Fruit fly (Drosophila melanogaster): ENCODE measurements around the gene Meltrin.

Meltrin gene

DNA sequence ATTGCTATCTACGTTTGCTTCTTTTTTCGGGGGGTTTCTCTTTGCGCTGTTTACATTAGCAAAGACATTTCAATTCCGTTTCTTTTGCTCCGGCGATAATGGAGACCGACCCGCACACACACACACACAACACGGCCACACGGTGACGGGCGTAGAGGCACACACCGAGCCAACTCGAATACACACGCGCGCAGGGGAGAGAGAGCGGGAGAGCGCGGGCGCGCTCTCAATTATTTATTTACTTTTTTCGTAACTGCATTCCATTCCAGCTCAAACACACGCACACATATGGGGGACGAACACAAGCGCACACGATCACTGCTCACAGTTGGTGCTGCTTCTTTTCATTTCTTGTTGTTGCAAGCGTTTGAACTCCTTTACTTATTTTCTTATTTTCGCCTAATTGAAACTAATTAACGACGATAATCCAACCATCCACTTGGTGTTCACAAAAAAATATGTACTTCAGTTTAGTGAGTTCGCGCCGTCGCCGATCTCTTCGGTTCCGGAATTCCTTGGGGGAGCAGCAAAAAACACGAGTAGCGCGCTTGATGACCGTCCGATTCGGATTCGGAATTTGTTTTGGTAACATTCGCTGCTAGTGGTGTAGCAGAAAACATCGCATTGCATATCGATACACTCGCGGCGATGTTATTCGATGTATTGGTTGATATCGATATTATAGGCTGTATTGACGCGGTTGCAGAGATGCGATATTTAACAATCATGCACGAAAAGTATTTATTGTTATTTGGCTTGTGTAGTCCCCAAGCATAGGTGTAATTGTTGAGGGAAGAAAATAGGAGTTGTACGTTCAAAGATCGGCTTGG is 26.8 kb upstream of the Meltrin start, which contains the start of gene kibra (continued):
- TF ChIP-seq CG14050 (GFP tag; IDR thresholded peaks at IDR 0.05) (no peak), Bteb2 (GFP tag; optimal IDR thresholded peaks at IDR 0.05) (peak; percentile 60), CG12769 (tag; optimal IDR thresholded peaks at IDR 0.05) (peak; percentile 85), CG6683 (GFP tag; optimal IDR thresholded peaks at IDR 0.05) (peak; percentile 14), row (GFP tag; IDR thresholded peaks at IDR 0.05) (no peak), MTF-1 (GFP tag; optimal IDR thresholded peaks at IDR 0.05; ENCODE audit: borderline replicate concordance) (peak; percentile 28), cwo (GFP tag; optimal IDR thresholded peaks at IDR 0.05) (peak; percentile 9), zfh1 (GFP tag; IDR thresholded peaks at IDR 0.05) (no peak), CG1647 (GFP tag; optimal IDR thresholded peaks at IDR 0.05) (peak; percentile 74), yki (optimal IDR thresholded peaks at IDR 0.05) (peak; percentile 80), crp (GFP tag; optimal IDR thresholded peaks at IDR 0.05) (no peak), CG4730 (GFP tag; IDR thresholded peaks at IDR 0.05) (no peak), CG30403 (GFP tag; optimal IDR thresholded peaks at IDR 0.05) (peak; percentile 75), H2.0 (GFP tag; IDR thresholded peaks at IDR 0.05) (no peak), CG16779 (GFP tag; IDR thresholded peaks at IDR 0.05) (no peak), CG2202 (tag; optimal IDR thresholded peaks at IDR 0.05) (no peak), Pdp1 (GFP tag; optimal IDR thresholded peaks at IDR 0.05) (peak; percentile 59 to 72), Jarid2 (GFP tag; optimal IDR thresholded peaks at IDR 0.05) (peak; percentile 98), shn (GFP tag; optimal IDR thresholded peaks at IDR 0.05) (peak; percentile 69), CG9876 (GFP tag; optimal IDR thresholded peaks at IDR 0.05) (peak; percentile 32), sug (tag; optimal IDR thresholded peaks at IDR 0.05) (peak; percentile 54), tx (GFP tag; optimal IDR thresholded peaks at IDR 0.05) (peak; percentile 38), slbo (GFP tag; IDR thresholded peaks at IDR 0.05) (no peak), CG17361 (GFP tag; IDR thresholded peaks at IDR 0.05) (no peak), CG8765 (GFP tag; IDR thresholded peaks at IDR 0.05) (no peak), nerfin-1 (tag; optimal IDR thresholded peaks at IDR 0.05) (peak; percentile 75), CG43689 (GFP tag; IDR thresholded peaks at IDR 0.05) (no peak), rib (GFP tag; IDR thresholded peaks at IDR 0.05) (no peak), CG3065 (GFP tag; optimal IDR thresholded peaks at IDR 0.05) (peak; percentile 20), Dad (GFP tag; optimal IDR thresholded peaks at IDR 0.05) (peak; percentile 81), dmrt99B (tag; optimal IDR thresholded peaks at IDR 0.05) (peak; percentile 51), onecut (GFP tag; IDR thresholded peaks at IDR 0.05) (peak; percentile 44), Nf-YB (GFP tag; optimal IDR thresholded peaks at IDR 0.05) (peak; percentile 20), Chrac-16 (GFP tag; optimal IDR thresholded peaks at IDR 0.05) (peak; percentile 44), CG12071 (GFP tag; optimal IDR thresholded peaks at IDR 0.05) (peak; percentile 17), gfzf (GFP tag; optimal IDR thresholded peaks at IDR 0.05) (peak; percentile 45), CG3281 (GFP tag; optimal IDR thresholded peaks at IDR 0.05) (peak; percentile 28), CG11560 (tag; IDR thresholded peaks at IDR 0.05) (no peak), Atf6 (GFP tag; IDR thresholded peaks at IDR 0.05) (no peak), CG12391 (tag; optimal IDR thresholded peaks at IDR 0.05) (peak; percentile 82), lab (GFP tag; optimal IDR thresholded peaks at IDR 0.05) (peak; percentile 77), YL-1 (GFP tag; optimal IDR thresholded peaks at IDR 0.05) (peak; percentile 53), CG17829 (tag; optimal IDR thresholded peaks at IDR 0.05) (peak; percentile 78), chn (GFP tag; optimal IDR thresholded peaks at IDR 0.05) (peak; percentile 59), en (GFP tag; optimal IDR thresholded peaks at IDR 0.05) (no peak), br (optimal IDR thresholded peaks at IDR 0.05) (no peak), bcd (GFP tag; optimal IDR thresholded peaks at IDR 0.05) (peak; percentile 71), CG9215 (GFP tag; IDR thresholded peaks at IDR 0.05) (no peak), vfl (GFP tag; optimal IDR thresholded peaks at IDR 0.05) (peak; percentile 78), da (GFP tag; optimal IDR thresholded peaks at IDR 0.05) (peak; percentile 17)

All from whole organism, embryonic.